Worm (Caenorhabditis elegans): Measurements from ENCODE around the gene prcc-1.

The prcc-1 gene

DNA sequence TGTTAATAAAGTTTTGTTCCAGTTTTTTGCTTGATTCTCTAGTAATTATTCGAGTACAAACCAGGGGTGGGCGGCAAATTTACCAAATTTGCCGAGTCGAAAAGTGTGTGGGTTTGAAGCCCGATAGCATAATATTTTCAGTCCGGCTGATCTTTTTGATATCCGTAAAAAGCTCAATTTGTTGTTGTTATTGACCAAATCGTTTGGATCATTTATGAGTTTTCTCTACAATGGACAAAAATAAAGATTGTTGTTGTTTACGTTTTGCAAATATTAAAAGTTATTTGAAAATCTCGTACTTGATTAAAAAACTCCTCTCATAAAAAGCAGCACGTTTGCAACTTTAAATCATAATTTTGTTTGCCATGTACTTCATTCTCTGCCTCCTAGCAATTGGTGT lies 37.6 kb downstream of the prcc-1 start, which contains the start of gene scl-1:
Gene scl-1 (plus strand): TSS at position 301 of the 400 bp plus-strand sequence.
- TF ChIP-seq zag-1 (tag; optimal IDR thresholded peaks at IDR 0.05) (no peak), snpc-4 (tag; optimal IDR thresholded peaks at IDR 0.05) (no peak), ZK546.5 (tag; optimal IDR thresholded peaks at IDR 0.05) (no peak), sma-3 (GFP tag; optimal IDR thresholded peaks at IDR 0.05) (no peak), sem-4 (tag; optimal IDR thresholded peaks at IDR 0.05) (no peak), ceh-82 (tag; optimal IDR thresholded peaks at IDR 0.05) (no peak), alr-1 (tag; optimal IDR thresholded peaks at IDR 0.05) (no peak), lin-11 (tag; optimal IDR thresholded peaks at IDR 0.05) (no peak), ama-1 (optimal IDR thresholded peaks at IDR 0.05) (no peak), nhr-10 (tag; optimal IDR thresholded peaks at IDR 0.05) (no peak), mbf-1 (tag; optimal IDR thresholded peaks at IDR 0.05) (no peak), fos-1 (tag; optimal IDR thresholded peaks at IDR 0.05) (no peak), mdl-1 (tag; optimal IDR thresholded peaks at IDR 0.05) (no peak), R02D3.7 (tag; optimal IDR thresholded peaks at IDR 0.05) (no peak), blmp-1 (tag; optimal IDR thresholded peaks at IDR 0.05; ENCODE audit: insufficient read depth) (no peak), crh-2 (tag; optimal IDR thresholded peaks at IDR 0.05) (no peak), dmd-4 (tag; optimal IDR thresholded peaks at IDR 0.05) (no peak), lin-13 (GFP tag; optimal IDR thresholded peaks at IDR 0.05) (no peak), sma-9 (GFP tag; optimal IDR thresholded peaks at IDR 0.05) (no peak), sma-9 (tag; optimal IDR thresholded peaks at IDR 0.05) (no peak)

DNA sequence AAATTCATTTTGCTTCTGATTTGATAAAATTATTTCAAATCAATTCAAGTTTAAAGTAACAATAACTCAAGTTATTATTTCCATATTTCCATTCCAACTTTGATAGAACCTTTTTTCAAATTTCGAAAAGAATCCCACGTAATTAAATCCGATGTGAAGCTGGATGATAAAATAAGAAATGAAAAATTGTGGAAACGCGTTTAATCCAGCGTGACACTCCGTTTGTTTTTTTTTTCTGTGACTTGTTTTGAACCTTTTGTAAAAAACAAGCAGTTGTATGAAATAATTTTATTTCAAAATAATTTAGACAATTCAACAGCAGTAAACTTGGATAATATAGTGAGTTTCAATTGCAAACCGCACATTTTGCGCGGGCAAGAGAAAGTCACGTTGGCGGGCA lies 41.0 kb downstream of the prcc-1 start, which contains the start of gene F49E11.7:
Gene F49E11.7 (plus strand): TSS at position 301 of the 400 bp plus-strand sequence.
- TF ChIP-seq nhr-129 (tag; optimal IDR thresholded peaks at IDR 0.05) (no peak), ceh-16 (tag; optimal IDR thresholded peaks at IDR 0.05) (no peak), sma-9 (GFP tag; optimal IDR thresholded peaks at IDR 0.05) (no peak), sma-9 (tag; optimal IDR thresholded peaks at IDR 0.05) (no peak), ztf-1 (GFP tag; conservative IDR thresholded peaks at IDR 0.05) (no peak), unc-62 (GFP tag; optimal IDR thresholded peaks at IDR 0.05) (no peak), nhr-23 (tag; optimal IDR thresholded peaks at IDR 0.05) (no peak), elt-1 (tag; optimal IDR thresholded peaks at IDR 0.05) (no peak), aly-2 (tag; optimal IDR thresholded peaks at IDR 0.05) (no peak), fos-1 (tag; optimal IDR thresholded peaks at IDR 0.05) (no peak)

DNA sequence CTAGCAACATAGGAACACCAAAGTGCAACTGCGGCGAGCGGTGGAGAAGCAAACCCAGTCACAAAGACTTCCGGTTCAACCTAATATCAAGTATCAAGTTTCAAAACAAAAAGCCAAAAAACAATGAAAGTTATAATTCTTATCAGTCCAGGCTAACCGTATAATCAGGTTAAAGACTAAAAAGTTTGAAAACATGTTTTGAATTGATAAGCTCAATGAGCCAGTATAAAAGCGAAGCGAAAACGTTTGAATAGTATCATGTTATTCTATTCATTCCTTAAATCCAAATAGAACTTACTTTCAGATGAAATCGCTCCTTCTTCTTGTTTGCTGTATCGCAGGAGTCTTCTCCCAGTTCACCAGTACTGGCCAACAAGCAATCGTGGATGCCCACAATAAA lies 42.5 kb downstream of the prcc-1 start, which contains the start of gene scl-11:
Gene scl-11 (plus strand): TSS at position 301 of the 400 bp plus-strand sequence.
- TF ChIP-seq mbf-1 (tag; optimal IDR thresholded peaks at IDR 0.05) = no peak
- TF ChIP-seq gmeb-1 (tag; optimal IDR thresholded peaks at IDR 0.05) = no peak
- TF ChIP-seq ztf-11 (tag; optimal IDR thresholded peaks at IDR 0.05) = no peak
- no peak for TF ChIP-seq aly-2 (tag; optimal IDR thresholded peaks at IDR 0.05)
- no peak for TF ChIP-seq fos-1 (tag; optimal IDR thresholded peaks at IDR 0.05)
- TF ChIP-seq ZK546.5 (tag; optimal IDR thresholded peaks at IDR 0.05) = no peak
- no peak for TF ChIP-seq Y55F3AM.14 (GFP tag; optimal IDR thresholded peaks at IDR 0.05)
- no peak for TF ChIP-seq F13H6.1 (tag; optimal IDR thresholded peaks at IDR 0.05)
- TF ChIP-seq blmp-1 (tag; optimal IDR thresholded peaks at IDR 0.05; ENCODE audit: insufficient read depth) = no peak
- TF ChIP-seq lsy-2 (tag; optimal IDR thresholded peaks at IDR 0.05) = no peak
- TF ChIP-seq nhr-77 (tag; optimal IDR thresholded peaks at IDR 0.05) = no peak
- TF ChIP-seq mdl-1 (tag; optimal IDR thresholded peaks at IDR 0.05) = no peak
- no peak for TF ChIP-seq R02D3.7 (tag; optimal IDR thresholded peaks at IDR 0.05)
- TF ChIP-seq sem-4 (tag; optimal IDR thresholded peaks at IDR 0.05) = no peak
- TF ChIP-seq sma-9 (GFP tag; optimal IDR thresholded peaks at IDR 0.05) = no peak
- TF ChIP-seq sma-9 (tag; optimal IDR thresholded peaks at IDR 0.05) = no peak

DNA sequence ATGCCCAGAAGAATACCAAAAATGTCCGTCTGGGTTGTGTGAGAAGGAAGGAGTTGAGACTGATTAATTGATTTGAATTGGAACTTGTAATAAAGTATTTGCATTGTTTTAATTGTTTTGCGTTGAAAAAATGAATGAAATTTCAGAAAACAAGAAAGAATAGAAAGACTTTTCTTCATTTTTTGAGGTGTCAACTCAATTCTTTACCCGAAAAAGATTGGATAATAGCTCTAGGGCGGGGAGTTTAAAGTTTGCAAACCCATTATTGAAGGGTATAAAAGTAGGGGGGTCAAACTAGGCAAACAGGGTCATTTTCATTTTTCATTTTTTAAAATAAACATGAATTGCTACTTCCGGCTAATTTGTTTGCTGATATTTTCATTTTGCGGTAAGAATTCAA lies 45.4 kb downstream of the prcc-1 start, which contains the start of gene scl-10:
Gene scl-10 (plus strand): TSS at position 301 of the 400 bp plus-strand sequence.
- TF ChIP-seq blmp-1 (tag; optimal IDR thresholded peaks at IDR 0.05; ENCODE audit: insufficient read depth) = no peak

DNA sequence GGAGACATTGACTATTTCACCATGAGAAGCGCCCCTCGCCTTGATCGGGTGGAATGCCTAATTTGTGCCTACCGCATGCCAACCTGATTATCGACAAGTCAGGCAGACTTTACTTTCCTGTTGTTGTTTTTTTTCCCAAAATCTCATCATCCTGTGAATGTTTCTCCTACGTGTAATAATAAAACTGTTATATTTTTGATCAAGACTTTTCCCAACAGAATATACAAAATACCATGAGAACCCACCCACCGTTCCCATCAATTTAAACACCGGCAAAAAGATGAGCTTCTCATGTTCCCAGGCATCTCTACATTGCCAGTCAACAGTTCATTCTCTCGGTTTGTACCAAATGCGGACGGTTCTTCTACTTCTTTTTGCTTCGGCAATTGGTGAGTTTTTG lies 46.7 kb downstream of the prcc-1 start, which contains the start of gene scl-9:
Gene scl-9 (plus strand): TSS at position 301 of the 400 bp plus-strand sequence.
- TF ChIP-seq lsy-2 (tag; optimal IDR thresholded peaks at IDR 0.05) = no peak
- TF ChIP-seq unc-62 (GFP tag; optimal IDR thresholded peaks at IDR 0.05) = no peak
- TF ChIP-seq peb-1 (tag; optimal IDR thresholded peaks at IDR 0.05) = no peak
- no peak for TF ChIP-seq lin-11 (tag; optimal IDR thresholded peaks at IDR 0.05)
- no peak for TF ChIP-seq blmp-1 (tag; optimal IDR thresholded peaks at IDR 0.05; ENCODE audit: insufficient read depth)
- TF ChIP-seq sem-4 (tag; optimal IDR thresholded peaks at IDR 0.05) = no peak
- no peak for TF ChIP-seq nhr-10 (tag; optimal IDR thresholded peaks at IDR 0.05)
- no peak for TF ChIP-seq C34F6.9 (tag; optimal IDR thresholded peaks at IDR 0.05)
- TF ChIP-seq ztf-4 (tag; optimal IDR thresholded peaks at IDR 0.05) = no peak
- TF ChIP-seq nhr-237 (tag; optimal IDR thresholded peaks at IDR 0.05) = no peak
